Worm (Caenorhabditis elegans): Measurements from ENCODE around the gene gly-10.

Gene gly-10

DNA sequence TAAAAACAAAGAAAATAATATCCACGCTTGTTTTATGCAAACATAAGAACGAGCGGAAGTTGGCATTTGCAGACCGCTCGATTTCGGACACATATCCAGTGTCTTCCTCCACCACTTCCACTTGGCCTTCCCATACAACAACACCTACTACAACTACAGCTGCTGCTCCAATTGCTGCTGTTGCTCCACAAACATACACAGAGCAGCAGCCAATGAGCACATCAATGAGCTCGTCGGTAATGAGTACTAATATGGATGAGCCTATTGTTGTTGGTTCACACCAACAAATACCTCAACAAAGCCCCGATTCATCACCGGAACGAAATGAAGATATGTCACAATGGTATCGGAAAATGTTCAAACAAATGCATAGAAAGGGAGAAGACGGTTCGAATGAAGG is 23.3 kb upstream of the gly-10 start:
- TF ChIP-seq blmp-1 (tag; optimal IDR thresholded peaks at IDR 0.05) (no peak), nhr-11 (tag; optimal IDR thresholded peaks at IDR 0.05) (no peak), fkh-8 (tag; optimal IDR thresholded peaks at IDR 0.05) (no peak), nhr-85 (tag) (no peak), egl-27 (tag; optimal IDR thresholded peaks at IDR 0.05) (no peak), hlh-4 (tag; optimal IDR thresholded peaks at IDR 0.05) (no peak), ces-1 (GFP tag; optimal IDR thresholded peaks at IDR 0.05) (no peak), pqm-1 (tag; optimal IDR thresholded peaks at IDR 0.05) (no peak), ztf-11 (tag; optimal IDR thresholded peaks at IDR 0.05) (no peak), elt-2 (tag; optimal IDR thresholded peaks at IDR 0.05) (no peak), nhr-84 (tag; optimal IDR thresholded peaks at IDR 0.05) (no peak), fos-1 (tag; optimal IDR thresholded peaks at IDR 0.05) (no peak), efl-1 (optimal IDR thresholded peaks at IDR 0.05) (no peak), efl-1 (GFP tag; optimal IDR thresholded peaks at IDR 0.05 in 1 of 2) (no peak)

DNA sequence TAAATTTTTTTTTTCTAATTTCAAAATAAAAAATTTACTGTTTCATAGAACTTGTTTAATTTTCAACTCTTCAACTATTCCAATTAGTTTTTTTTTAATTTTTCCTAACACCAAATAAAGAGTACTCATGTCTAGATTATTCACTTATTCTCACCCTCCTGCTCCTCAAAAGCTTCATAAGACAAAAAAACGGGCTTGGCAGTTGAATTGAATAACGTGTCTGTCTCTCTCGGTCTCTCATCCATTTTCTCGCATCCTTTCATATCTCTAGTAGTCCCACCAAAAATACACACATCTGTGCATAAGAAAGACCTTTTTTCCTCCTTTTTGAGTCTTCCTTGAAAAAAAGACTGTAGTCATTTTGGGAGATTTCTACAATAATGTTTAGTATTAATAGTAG is 15.4 kb upstream of the gly-10 start:
- TF ChIP-seq hlh-4 (tag; optimal IDR thresholded peaks at IDR 0.05): no peak
- peak; percentile 6 for TF ChIP-seq fkh-10 (GFP tag; optimal IDR thresholded peaks at IDR 0.05)
- TF ChIP-seq skn-1 (tag; optimal IDR thresholded peaks at IDR 0.05): no peak

DNA sequence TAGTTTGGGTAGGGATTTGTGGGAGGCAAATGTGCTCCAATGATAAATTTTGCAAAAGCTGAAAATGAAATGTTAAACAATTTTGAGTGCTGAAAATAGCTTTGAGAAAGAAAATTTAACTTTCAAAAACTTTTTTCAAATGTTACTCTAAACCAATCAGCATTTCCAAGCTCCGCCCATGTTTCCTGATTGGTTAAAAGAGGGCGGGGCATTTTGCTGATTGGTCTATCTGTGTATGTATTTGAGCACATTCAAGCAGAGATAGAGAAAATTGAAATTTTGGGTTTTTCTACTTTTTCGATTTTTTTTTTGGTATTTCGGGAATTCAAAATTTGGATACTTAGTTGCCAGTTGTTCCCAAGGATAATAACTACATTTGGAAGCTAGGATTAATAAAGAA is 14.2 kb upstream of the gly-10 start:
- no peak for TF ChIP-seq tbx-2 (tag; optimal IDR thresholded peaks at IDR 0.05)
- no peak for TF ChIP-seq ets-5 (GFP tag; IDR thresholded peaks at IDR 0.05)
- TF ChIP-seq C34B4.2 (tag; optimal IDR thresholded peaks at IDR 0.05): no peak
- TF ChIP-seq fkh-4 (tag; optimal IDR thresholded peaks at IDR 0.05; ENCODE audit: borderline replicate concordance): no peak
- no peak for TF ChIP-seq zip-4 (GFP tag; optimal IDR thresholded peaks at IDR 0.05)
- TF ChIP-seq efl-3 (GFP tag; optimal IDR thresholded peaks at IDR 0.05): no peak
- no peak for TF ChIP-seq elt-2 (tag; optimal IDR thresholded peaks at IDR 0.05)
- no peak for TF ChIP-seq nhr-20 (tag; optimal IDR thresholded peaks at IDR 0.05)
- TF ChIP-seq F16B12.6 (tag; optimal IDR thresholded peaks at IDR 0.05): no peak
- TF ChIP-seq dpl-1 (GFP tag; optimal IDR thresholded peaks at IDR 0.05): no peak

DNA sequence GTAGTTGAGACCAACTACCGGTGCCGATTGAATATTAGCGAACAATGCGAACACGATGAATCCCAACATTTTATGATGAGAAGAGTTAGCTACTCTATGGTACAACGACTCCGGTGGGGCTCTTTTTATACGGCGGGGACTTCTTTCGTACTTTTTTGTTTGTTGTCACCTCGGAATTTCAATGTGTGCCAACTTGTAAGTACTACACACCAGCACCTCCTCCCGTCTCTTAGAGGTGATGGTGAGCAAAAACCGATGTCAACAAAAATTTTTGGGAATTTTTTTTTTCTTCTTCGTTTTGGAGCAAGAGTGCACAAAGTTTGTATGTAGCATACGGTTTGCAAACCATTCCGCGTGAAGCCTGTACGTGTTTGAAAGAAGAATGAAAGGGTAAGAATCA is 4.3 kb upstream of the gly-10 start, which contains the start of gene Y45F10D.2:
Gene Y45F10D.2 (minus strand): TSS at position 101 of the 400 bp plus-strand sequence.
- TF ChIP-seq unc-98 (GFP tag; IDR thresholded peaks at IDR 0.05) (no peak), egl-13 (tag; optimal IDR thresholded peaks at IDR 0.05) (no peak), C34B4.2 (tag; optimal IDR thresholded peaks at IDR 0.05) (no peak), zag-1 (tag; optimal IDR thresholded peaks at IDR 0.05) (no peak), nhr-19 (GFP tag; conservative IDR thresholded peaks at IDR 0.05) (no peak), alr-1 (tag; optimal IDR thresholded peaks at IDR 0.05; ENCODE audit: borderline replicate concordance) (no peak), lin-13 (GFP tag; optimal IDR thresholded peaks at IDR 0.05) (no peak), C16A3.4 (tag; optimal IDR thresholded peaks at IDR 0.05) (no peak), efl-1 (optimal IDR thresholded peaks at IDR 0.05) (no peak), efl-1 (GFP tag; optimal IDR thresholded peaks at IDR 0.05 in 1 of 2) (peak in 1 of 2 experiments; percentile 57)

DNA sequence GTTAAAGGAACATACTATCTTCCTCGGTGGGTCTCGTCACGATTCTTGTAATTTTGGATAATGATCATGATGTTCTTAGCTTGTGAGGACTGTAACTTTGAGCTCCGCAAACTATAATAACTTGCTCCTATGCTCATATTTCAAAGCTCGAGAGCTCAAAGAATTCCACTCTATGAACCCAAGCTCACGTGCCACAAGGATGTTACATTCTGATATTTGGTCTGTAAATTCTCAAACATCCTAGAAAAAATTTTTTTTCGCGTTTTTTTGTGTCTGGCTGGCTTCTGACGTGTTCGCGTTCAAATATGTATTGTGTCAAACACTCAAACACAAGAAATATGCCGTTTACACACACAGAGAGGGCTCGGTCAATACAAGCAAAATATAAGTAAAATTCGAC is 2.8 kb upstream of the gly-10 start, which contains the start of gene Y45F10D.16:
Gene Y45F10D.16 (plus strand): TSS at position 301 of the 400 bp plus-strand sequence.
- TF ChIP-seq ets-5 (GFP tag; IDR thresholded peaks at IDR 0.05) (no peak), hpl-2 (GFP tag; optimal IDR thresholded peaks at IDR 0.05) (no peak)

DNA sequence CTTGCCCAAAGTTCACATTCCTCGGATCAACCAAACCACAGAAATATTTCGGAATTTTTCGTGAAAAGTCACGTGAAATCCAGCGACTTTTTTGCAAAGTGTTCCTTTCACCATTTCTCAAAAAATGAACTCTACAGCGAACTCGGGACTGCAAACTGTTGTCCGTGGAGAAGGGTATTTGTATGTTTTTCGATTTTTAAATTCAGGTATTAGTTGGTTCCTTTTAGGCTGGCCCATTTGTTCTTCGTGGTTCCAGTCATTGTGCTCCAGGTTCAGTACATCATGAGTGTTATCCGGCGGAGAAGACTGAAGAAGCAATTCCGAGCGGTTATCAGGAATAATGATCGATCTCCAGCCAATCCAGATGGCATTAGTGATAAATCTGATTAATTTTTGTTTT is 2.2 kb upstream of the gly-10 start:
- no peak for TF ChIP-seq nhr-12 (tag; optimal IDR thresholded peaks at IDR 0.05)
- TF ChIP-seq efl-1 (optimal IDR thresholded peaks at IDR 0.05): no peak
- peak in 1 of 2 experiments; percentile 68 for TF ChIP-seq efl-1 (GFP tag; optimal IDR thresholded peaks at IDR 0.05 in 1 of 2)
